Fruit fly (Drosophila melanogaster) whole organism, wandering third instar larva: ENCODE results near the gene CG5928.
A peak's percentile ranks its signal among the peaks of the same experiment; 100 is the strongest.

Experiments
- Abd-B ChIP-seq: fragments of >200 bp; optimal IDR thresholded peaks from 2 replicates; lab custom pipeline; 2017; ENCODE audit warnings: missing biosample characterization, missing genetic modification characterization
- CG32264 ChIP-seq: fragments of 200-800 bp; sonication (Bioruptor generic); optimal IDR thresholded peaks from 2 replicates; lab custom pipeline; 2016; ENCODE audit warnings: missing biosample characterization, missing genetic modification characterization
- CG9705 ChIP-seq: fragments of 200-800 bp; sonication (Bioruptor generic); optimal IDR thresholded peaks from 2 replicates; lab custom pipeline; 2018; ENCODE audit warnings: missing biosample characterization, mild to moderate bottlenecking, missing genetic modification characterization
- CrebA ChIP-seq: fragments of 200-800 bp; sonication (Bioruptor generic); optimal IDR thresholded peaks from 2 replicates; lab custom pipeline; 2016; ENCODE audit warnings: missing biosample characterization, mild to moderate bottlenecking, missing genetic modification characterization, borderline replicate concordance
- Dfd ChIP-seq: fragments of >200 bp; optimal IDR thresholded peaks from 2 replicates; lab custom pipeline; 2017; ENCODE audit warnings: missing biosample characterization, missing genetic modification characterization
- Dif ChIP-seq: fragments of 200-275, 200-300 bp; sonication (Bioruptor generic); optimal IDR thresholded peaks from 2 replicates; lab custom pipeline; 2018; ENCODE audit warnings: missing biosample characterization, missing genetic modification characterization; ENCODE audit not compliant: partially characterized antibody
- GATAd ChIP-seq: sonication (Bioruptor generic); optimal IDR thresholded peaks from 2 replicates; lab custom pipeline; 2016; ENCODE audit warnings: missing biosample characterization, missing genetic modification characterization
- HLH106 ChIP-seq: fragments of 200-800 bp; optimal IDR thresholded peaks from 3 replicates; lab custom pipeline; 2019; ENCODE audit warnings: missing biosample characterization, mild to moderate bottlenecking, missing genetic modification characterization, moderate library complexity
- Hnf4 ChIP-seq: fragments of 200-800 bp; sonication (Bioruptor generic); optimal IDR thresholded peaks from 2 replicates; lab custom pipeline; 2016; ENCODE audit warnings: missing biosample characterization, mild to moderate bottlenecking, missing genetic modification characterization
- Hr78 ChIP-seq: fragments of >200 bp; optimal IDR thresholded peaks from 2 replicates; lab custom pipeline; 2017; ENCODE audit warnings: missing biosample characterization, missing genetic modification characterization
- Hr83 ChIP-seq: fragments of 200-300 bp; sonication (Bioruptor generic); optimal IDR thresholded peaks from 2 replicates; lab custom pipeline; 2016; ENCODE audit warnings: missing biosample characterization, mild to moderate bottlenecking, missing genetic modification characterization, moderate library complexity; ENCODE audit not compliant: poor library complexity, severe bottlenecking
- Jra ChIP-seq: sonication (Bioruptor generic); optimal IDR thresholded peaks from 2 replicates; lab custom pipeline; 2016; ENCODE audit warnings: missing biosample characterization, missing genetic modification characterization
- Mio ChIP-seq: sonication (Bioruptor generic); optimal IDR thresholded peaks from 2 replicates; lab custom pipeline; 2016; ENCODE audit warnings: missing biosample characterization, missing genetic modification characterization
- Myc ChIP-seq: fragments of >200 bp; optimal IDR thresholded peaks from 2 replicates; lab custom pipeline; 2017
- N ChIP-seq: fragments of >200 bp; optimal IDR thresholded peaks from 2 replicates; lab custom pipeline; 2018; ENCODE audit warnings: missing biosample characterization, missing external identifiers, missing genetic modification characterization
- OdsH ChIP-seq: fragments of 200-800 bp; sonication (Bioruptor generic); optimal IDR thresholded peaks from 2 replicates; lab custom pipeline; 2016; ENCODE audit warnings: missing biosample characterization, mild to moderate bottlenecking, missing genetic modification characterization
- Rel ChIP-seq, 2 experiments: fragments of 200-800 bp; sonication (Bioruptor generic) in 1 of 2; optimal IDR thresholded peaks; 2 replicates in 1 of 2; 3 replicates in 1 of 2; lab custom pipeline; 2016 to 2019; ENCODE audit warnings: mild to moderate bottlenecking in 2 of 2, missing biosample characterization in 2 of 2, missing genetic modification characterization in 2 of 2, moderate library complexity in 1 of 2
- Sp1 ChIP-seq: fragments of 200-800 bp; sonication (Bioruptor generic); optimal IDR thresholded peaks from 3 replicates; lab custom pipeline; 2019; ENCODE audit warnings: missing biosample characterization, mild to moderate bottlenecking, missing genetic modification characterization, moderate library complexity
- Vsx2 ChIP-seq: fragments of 200-300, 225-300 bp; sonication (Bioruptor generic); optimal IDR thresholded peaks from 2 replicates; lab custom pipeline; 2018; ENCODE audit warnings: missing biosample characterization, missing genetic modification characterization; ENCODE audit not compliant: partially characterized antibody
- br ChIP-seq: fragments of 200-800 bp; sonication (Bioruptor generic); optimal IDR thresholded peaks from 2 replicates; lab custom pipeline; 2016; ENCODE audit warnings: missing biosample characterization, missing genetic modification characterization
- brk ChIP-seq: fragments of 200-800 bp; sonication (Bioruptor generic); optimal IDR thresholded peaks from 2 replicates; lab custom pipeline; 2016; ENCODE audit warnings: missing biosample characterization, mild to moderate bottlenecking, missing genetic modification characterization
- dl ChIP-seq, 2 experiments: fragments of 175-275, 200-275 bp in 1 of 2; fragments of 200-275 bp in 1 of 2; sonication (Bioruptor generic); optimal IDR thresholded peaks; lab custom pipeline; 2018; ENCODE audit warnings: mild to moderate bottlenecking in 2 of 2, missing biosample characterization in 2 of 2, missing genetic modification characterization in 2 of 2, moderate library complexity in 2 of 2; ENCODE audit not compliant: partially characterized antibody in 2 of 2, insufficient read depth in 1 of 2
- dmrt93B ChIP-seq: fragments of 200-800 bp; sonication (Bioruptor generic); optimal IDR thresholded peaks from 2 replicates; lab custom pipeline; 2018; ENCODE audit warnings: missing biosample characterization, mild to moderate bottlenecking, missing genetic modification characterization
- dsf ChIP-seq: sonication (Bioruptor generic); optimal IDR thresholded peaks from 2 replicates; lab custom pipeline; 2016; ENCODE audit warnings: missing biosample characterization, missing genetic modification characterization, borderline replicate concordance
- ey ChIP-seq: fragments of 200-800 bp; sonication (Bioruptor generic); optimal IDR thresholded peaks from 2 replicates; lab custom pipeline; 2016; ENCODE audit warnings: missing biosample characterization, missing genetic modification characterization
- foxo ChIP-seq, 2 experiments: fragments of 200-800 bp; sonication (Bioruptor generic); optimal IDR thresholded peaks; 2 replicates in 1 of 2; 3 replicates in 1 of 2; lab custom pipeline; 2016 to 2017; ENCODE audit warnings: missing biosample characterization in 2 of 2, missing genetic modification characterization in 2 of 2
- fru ChIP-seq: fragments of 200-800 bp; sonication (Bioruptor generic); optimal IDR thresholded peaks from 3 replicates; lab custom pipeline; 2016; ENCODE audit warnings: missing biosample characterization, mild to moderate bottlenecking, missing genetic modification characterization
- h ChIP-seq: fragments of 200-800 bp; sonication (Bioruptor generic); optimal IDR thresholded peaks from 3 replicates; lab custom pipeline; 2016; ENCODE audit warnings: missing biosample characterization, mild to moderate bottlenecking, missing genetic modification characterization
- jim ChIP-seq: fragments of 175-275, 200-325 bp; sonication (Bioruptor generic); optimal IDR thresholded peaks from 2 replicates; lab custom pipeline; 2016; ENCODE audit warnings: missing biosample characterization, mild to moderate bottlenecking, missing genetic modification characterization
- lola ChIP-seq: fragments of >200 bp; optimal IDR thresholded peaks from 2 replicates; lab custom pipeline; 2017; ENCODE audit warnings: missing biosample characterization, missing genetic modification characterization
- pan ChIP-seq: fragments of >200 bp; optimal IDR thresholded peaks from 2 replicates; lab custom pipeline; 2017
- psq ChIP-seq: fragments of 200-800 bp; sonication (Bioruptor generic); optimal IDR thresholded peaks from 3 replicates; lab custom pipeline; 2017; ENCODE audit warnings: missing biosample characterization, mild to moderate bottlenecking, missing genetic modification characterization, moderate library complexity
- rgr ChIP-seq: fragments of 200-800 bp; sonication (Bioruptor generic); optimal IDR thresholded peaks from 3 replicates; lab custom pipeline; 2016; ENCODE audit warnings: missing biosample characterization, mild to moderate bottlenecking, missing genetic modification characterization
- sage ChIP-seq: fragments of 200-800 bp; sonication (Bioruptor generic); optimal IDR thresholded peaks from 2 replicates; lab custom pipeline; 2016; ENCODE audit warnings: missing biosample characterization, mild to moderate bottlenecking, missing genetic modification characterization
- sv ChIP-seq: fragments of 200-800 bp; sonication (Bioruptor generic); optimal IDR thresholded peaks from 3 replicates; lab custom pipeline; 2016; ENCODE audit warnings: missing biosample characterization, missing genetic modification characterization
- tai ChIP-seq: sonication (Bioruptor generic); optimal IDR thresholded peaks from 2 replicates; lab custom pipeline; 2016; ENCODE audit warnings: missing biosample characterization, missing genetic modification characterization
- usp ChIP-seq: fragments of >200 bp; optimal IDR thresholded peaks from 2 replicates; lab custom pipeline; 2017; ENCODE audit warnings: missing biosample characterization, missing genetic modification characterization
- woc ChIP-seq: sonication (Bioruptor generic); optimal IDR thresholded peaks from 2 replicates; lab custom pipeline; 2016; ENCODE audit warnings: missing biosample characterization, mild to moderate bottlenecking, missing genetic modification characterization

Gene CG5928

dm6 chrX:6032826-6033225 lies 34.9 kb upstream of the CG5928 start:
- TF ChIP-seq psq (GFP tag; lab: Kevin White, UChicago) (no peak), dl (GFP tag; optimal IDR thresholded peaks at IDR 0.05; lab: Kevin White, UChicago; ENCODE audit: insufficient read depth in 1 of 2, partially characterized antibody in 2 of 2) (no peak), CG32264 (GFP tag; lab: Kevin White, UChicago) (no peak), GATAd (no peak), HLH106 (tag; lab: Kevin White, UChicago) (no peak), Jra (GFP tag; lab: Kevin White, UChicago) (no peak), pan (lab: Kevin White, UChicago) (no peak), foxo (GFP tag; optimal IDR thresholded peaks at IDR 0.05; lab: Kevin White, UChicago) (no peak), CrebA (GFP tag; lab: Kevin White, UChicago) (no peak), Sp1 (no peak), br (no peak), CG9705 (no peak), dmrt93B (no peak), rgr (GFP tag; lab: Kevin White, UChicago) (no peak), Mio (no peak), lola (GFP tag; lab: Kevin White, UChicago) (no peak), Hr83 (no peak)
- TF ChIP-seq, all 38 proteins: peak for 0

dm6 chrX:6034741-6035140 lies 33.0 kb upstream of the CG5928 start:
- TF ChIP-seq Rel (GFP tag; optimal IDR thresholded peaks at IDR 0.05; lab: Kevin White, UChicago) (no peak), Rel (tag; optimal IDR thresholded peaks at IDR 0.05; lab: Kevin White, UChicago) (no peak), HLH106 (tag; lab: Kevin White, UChicago) (no peak), sage (GFP tag; lab: Kevin White, UChicago) (no peak), dmrt93B (no peak), rgr (GFP tag; lab: Kevin White, UChicago) (no peak), Mio (no peak), CG9705 (no peak), Hnf4 (GFP tag; lab: Kevin White, UChicago) (no peak), psq (GFP tag; lab: Kevin White, UChicago) (no peak)
- TF ChIP-seq, all 38 proteins: peak for 0

DNA sequence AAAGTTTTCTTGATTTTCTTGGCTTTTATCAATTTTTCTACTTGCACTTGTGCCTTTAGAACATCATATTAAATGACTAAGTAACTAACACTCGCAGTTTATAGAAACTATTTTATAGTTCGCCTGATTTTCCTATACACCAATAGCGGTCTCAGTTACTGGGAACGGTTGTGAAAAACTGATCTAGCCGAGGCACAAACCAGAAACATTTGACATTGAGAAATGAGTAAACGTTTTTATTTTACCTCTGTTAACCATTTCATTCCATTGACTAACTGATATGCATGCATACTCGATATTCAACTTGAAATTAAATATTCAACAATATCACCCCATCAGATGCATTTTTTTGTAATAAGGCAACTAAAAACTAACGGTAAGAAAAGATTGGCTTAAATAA lies 32.4 kb upstream of the CG5928 start:
- TF ChIP-seq Myc (peak; percentile 83), tai (GFP tag; lab: Kevin White, UChicago) (peak; percentile 26), Dfd (GFP tag; lab: Kevin White, UChicago) (no peak)

DNA sequence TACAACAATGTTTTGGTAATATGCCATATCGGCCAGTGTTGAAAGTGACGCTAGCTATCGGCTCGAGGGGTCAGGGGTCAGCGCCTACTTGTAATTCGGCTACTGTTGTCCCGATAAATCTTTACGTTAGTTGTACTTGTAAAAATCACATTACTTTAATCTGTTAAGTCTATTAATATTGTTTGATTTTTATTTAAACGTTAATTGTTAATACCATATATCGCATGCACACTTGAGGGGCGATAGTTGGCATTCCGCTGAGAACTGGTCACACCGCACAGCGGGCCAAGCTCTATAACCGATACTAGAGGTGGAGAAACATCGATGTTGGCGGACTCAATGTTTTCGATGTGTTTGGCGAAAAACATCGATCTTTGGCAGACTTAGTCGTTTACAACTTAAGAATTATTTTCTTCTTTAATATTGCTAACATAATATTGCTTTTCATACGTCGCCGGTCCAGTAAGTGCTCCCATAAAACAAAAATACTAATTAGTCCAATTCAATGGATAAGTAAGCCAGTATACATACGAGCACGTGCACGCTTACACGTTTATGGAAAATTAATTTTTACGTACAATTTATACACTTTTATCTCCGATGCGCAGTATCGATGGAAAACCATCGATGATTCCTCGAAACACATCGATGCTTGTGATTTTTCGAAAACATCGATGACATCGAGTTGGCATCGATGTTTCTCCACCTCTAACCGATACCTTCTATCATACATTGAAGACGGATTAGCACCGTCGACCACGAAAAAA lies 30.4 kb upstream of the CG5928 start, which contains the start of the genes rux and MCTS1:
Gene rux (minus strand): TSS at position 621 of the 767 bp plus-strand sequence.
Gene MCTS1 (plus strand): TSS at position 713 of the 767 bp plus-strand sequence.
- peak; percentile 54 for TF ChIP-seq tai (GFP tag; lab: Kevin White, UChicago)
- peak; percentile 26 for TF ChIP-seq rgr (GFP tag; lab: Kevin White, UChicago)
- peak; percentile 32 for TF ChIP-seq br
- TF ChIP-seq CG32264 (GFP tag; lab: Kevin White, UChicago), result no peak
- peak; percentile 60 for TF ChIP-seq Hr83
- TF ChIP-seq Hnf4 (GFP tag; lab: Kevin White, UChicago), result peak; percentile 55
- TF ChIP-seq Rel (GFP tag; optimal IDR thresholded peaks at IDR 0.05; lab: Kevin White, UChicago), result no peak
- no peak for TF ChIP-seq Rel (tag; optimal IDR thresholded peaks at IDR 0.05; lab: Kevin White, UChicago)
- TF ChIP-seq CrebA (GFP tag; lab: Kevin White, UChicago), result no peak
- TF ChIP-seq GATAd, result peak; percentile 60
- TF ChIP-seq brk (GFP tag; lab: Kevin White, UChicago), result peak; percentile 52
- TF ChIP-seq h (GFP tag; lab: Kevin White, UChicago), result peak; percentile 35
- TF ChIP-seq woc (GFP tag; lab: Kevin White, UChicago), result peak; percentile 72
- TF ChIP-seq Sp1, result no peak
- TF ChIP-seq Vsx2 (GFP tag; lab: Kevin White, UChicago), result no peak
- peak; percentile 57 for TF ChIP-seq fru (GFP tag; lab: Kevin White, UChicago)
- TF ChIP-seq OdsH (GFP tag; lab: Kevin White, UChicago), result peak; percentile 16
- TF ChIP-seq foxo (GFP tag; optimal IDR thresholded peaks at IDR 0.05; lab: Kevin White, UChicago), result peak in 1 of 2 experiments; percentile 52
- no peak for TF ChIP-seq N (GFP tag; lab: Kevin White, UChicago)
- TF ChIP-seq Jra (GFP tag; lab: Kevin White, UChicago), result peak; percentile 39
- TF ChIP-seq Dif (GFP tag; lab: Kevin White, UChicago), result no peak
- peak; percentile 63 for TF ChIP-seq Hr78 (GFP tag; lab: Kevin White, UChicago)
- no peak for TF ChIP-seq usp
- no peak for TF ChIP-seq sage (GFP tag; lab: Kevin White, UChicago)
- no peak for TF ChIP-seq pan (lab: Kevin White, UChicago)
- no peak for TF ChIP-seq lola (GFP tag; lab: Kevin White, UChicago)
- TF ChIP-seq jim (GFP tag; lab: Kevin White, UChicago), result no peak
- TF ChIP-seq HLH106 (tag; lab: Kevin White, UChicago), result peak; percentile 29
- no peak for TF ChIP-seq dl (GFP tag; optimal IDR thresholded peaks at IDR 0.05; lab: Kevin White, UChicago; ENCODE audit: insufficient read depth in 1 of 2, partially characterized antibody in 2 of 2)
- TF ChIP-seq Abd-B, result no peak
- no peak for TF ChIP-seq Myc
- peak; percentile 25 for TF ChIP-seq dmrt93B
- peak; percentile 4 for TF ChIP-seq ey (GFP tag; lab: Kevin White, UChicago)
- TF ChIP-seq sv (GFP tag; lab: Kevin White, UChicago), result no peak
- TF ChIP-seq dsf (GFP tag; lab: Kevin White, UChicago), result no peak
- TF ChIP-seq Mio, result no peak
- peak; percentile 17 for TF ChIP-seq psq (GFP tag; lab: Kevin White, UChicago)
- no peak for TF ChIP-seq CG9705
- TF ChIP-seq Dfd (GFP tag; lab: Kevin White, UChicago), result no peak
